ENCODE assay signal across 1 fruit fly cellular context in genomic region chr3R:8984602-8985074, dm6.
TF ChIP-seq lines count a peak whose summit lies in the region.

Gene CG11970, plus strand, starts transcription at chr3R:8984718.

TF ChIP-seq in whole organism, embryonic, 481 proteins besides CTCF, POLR2A, EP300 and RAD21 (continued from another document):
- TF ChIP-seq CG1024 (GFP tag; IDR thresholded peaks at IDR 0.05; lab: Robert Waterston, UW) (no peak), bbx (GFP tag; IDR thresholded peaks at IDR 0.05; lab: Robert Waterston, UW; ENCODE audit: partially characterized antibody) (0 out of 2 replicates have a peak, but pooled peaks have one; percentile 28), H2.0 (GFP tag; IDR thresholded peaks at IDR 0.05; lab: Robert Waterston, UW) (0 out of 2 replicates have a peak, but pooled peaks have one; percentile 3), CG9437 (GFP tag; optimal IDR thresholded peaks at IDR 0.05; lab: Kevin White, UChicago) (no peak), MESR4 (GFP tag; optimal IDR thresholded peaks at IDR 0.05; lab: Kevin White, UChicago) (peak; percentile 86), tll (GFP tag; optimal IDR thresholded peaks at IDR 0.05; lab: Kevin White, UChicago) (no peak), onecut (GFP tag; IDR thresholded peaks at IDR 0.05; lab: Robert Waterston, UW) (no peak), Adf1 (GFP tag; IDR thresholded peaks at IDR 0.05; lab: Robert Waterston, UW) (no peak), dm (GFP tag; optimal IDR thresholded peaks at IDR 0.05; lab: Kevin White, UChicago) (peak; percentile 61), fru (optimal IDR thresholded peaks at IDR 0.05; lab: Kevin White, UChicago) (no peak), dmrt11E (tag; optimal IDR thresholded peaks at IDR 0.05; lab: Kevin White, UChicago) (peak; percentile 22), CG7372 (GFP tag; IDR thresholded peaks at IDR 0.05; lab: Robert Waterston, UW) (0 out of 2 replicates have a peak, but pooled peaks have one; percentile 40), emc (GFP tag; optimal IDR thresholded peaks at IDR 0.05; lab: Kevin White, UChicago) (no peak), CG3726 (GFP tag; IDR thresholded peaks at IDR 0.05; lab: Robert Waterston, UW) (no peak), HLH4C (GFP tag; IDR thresholded peaks at IDR 0.05; lab: Robert Waterston, UW; ENCODE audit: partially characterized antibody) (no peak), CG10321 (GFP tag; IDR thresholded peaks at IDR 0.05; lab: Robert Waterston, UW) (no peak), CG1602 (GFP tag; optimal IDR thresholded peaks at IDR 0.05; lab: Kevin White, UChicago) (peak; percentile 10), bsh (GFP tag; optimal IDR thresholded peaks at IDR 0.05; lab: Kevin White, UChicago) (no peak), jing (GFP tag; optimal IDR thresholded peaks at IDR 0.05; lab: Kevin White, UChicago) (no peak), Neu2 (GFP tag; optimal IDR thresholded peaks at IDR 0.05; lab: Kevin White, UChicago; ENCODE audit: borderline replicate concordance) (no peak), sna (GFP tag; IDR thresholded peaks at IDR 0.05; lab: Robert Waterston, UW; ENCODE audit: partially characterized antibody) (no peak), CG8359 (GFP tag; optimal IDR thresholded peaks at IDR 0.05; lab: Kevin White, UChicago; ENCODE audit: borderline replicate concordance) (no peak), BEAF-32 (GFP tag; optimal IDR thresholded peaks at IDR 0.05; lab: Kevin White, UChicago) (peak; percentile 78), CHES-1-like (GFP tag; optimal IDR thresholded peaks at IDR 0.05; lab: Kevin White, UChicago) (peak; percentile 35), jigr1 (GFP tag; IDR thresholded peaks at IDR 0.05; lab: Robert Waterston, UW) (no peak), tio (GFP tag; optimal IDR thresholded peaks at IDR 0.05; lab: Kevin White, UChicago) (no peak), Xrp1 (GFP tag; IDR thresholded peaks at IDR 0.05; lab: Robert Waterston, UW) (no peak), sug (tag; optimal IDR thresholded peaks at IDR 0.05; lab: Kevin White, UChicago) (peak; percentile 47), Dek (tag; optimal IDR thresholded peaks at IDR 0.05; lab: Kevin White, UChicago) (peak; percentile 1), fd3F (GFP tag; optimal IDR thresholded peaks at IDR 0.05; lab: Kevin White, UChicago) (no peak), GATAe (GFP tag; conservative IDR thresholded peaks at IDR 0.05; lab: Robert Waterston, UW) (no peak), CG13775 (GFP tag; optimal IDR thresholded peaks at IDR 0.05; lab: Kevin White, UChicago) (peak; percentile 39), zfh2 (GFP tag; optimal IDR thresholded peaks at IDR 0.05; lab: Kevin White, UChicago) (peak; percentile 65), CG10267 (tag; optimal IDR thresholded peaks at IDR 0.05; lab: Kevin White, UChicago) (peak; percentile 17), bowl (GFP tag; IDR thresholded peaks at IDR 0.05; lab: Robert Waterston, UW) (no peak), ind (GFP tag; optimal IDR thresholded peaks at IDR 0.05; lab: Kevin White, UChicago) (peak; percentile 55), CG9932 (GFP tag; IDR thresholded peaks at IDR 0.05; lab: Robert Waterston, UW) (peak; percentile 72), CG8765 (GFP tag; IDR thresholded peaks at IDR 0.05; lab: Robert Waterston, UW) (no peak), CG12769 (tag; optimal IDR thresholded peaks at IDR 0.05; lab: Kevin White, UChicago) (no peak), CG7357 (GFP tag; IDR thresholded peaks at IDR 0.05; lab: Robert Waterston, UW) (no peak), psq (GFP tag; optimal IDR thresholded peaks at IDR 0.05; lab: Kevin White, UChicago) (no peak), ci (GFP tag; IDR thresholded peaks at IDR 0.05; lab: Robert Waterston, UW) (0 out of 3 replicates have a peak, but pooled peaks have one; percentile 34), CG16779 (GFP tag; IDR thresholded peaks at IDR 0.05; lab: Robert Waterston, UW) (no peak), CG12942 (GFP tag; optimal IDR thresholded peaks at IDR 0.05; lab: Kevin White, UChicago) (no peak), Abd-B (GFP tag; optimal IDR thresholded peaks at IDR 0.05; lab: Kevin White, UChicago) (peak; percentile 12), Oaz (GFP tag; IDR thresholded peaks at IDR 0.05; lab: Robert Waterston, UW) (no peak), inv (GFP tag; IDR thresholded peaks at IDR 0.05; lab: Robert Waterston, UW; ENCODE audit: partially characterized antibody) (peak; percentile 48), lilli (GFP tag; optimal IDR thresholded peaks at IDR 0.05; lab: Kevin White, UChicago) (peak; percentile 56), Antp (GFP tag; optimal IDR thresholded peaks at IDR 0.05; lab: Kevin White, UChicago) (peak; percentile 45), CG1233 (GFP tag; optimal IDR thresholded peaks at IDR 0.05; lab: Kevin White, UChicago) (no peak), CG6272 (GFP tag; IDR thresholded peaks at IDR 0.05; lab: Robert Waterston, UW) (peak; percentile 69), CG14667 (GFP tag; IDR thresholded peaks at IDR 0.05; lab: Robert Waterston, UW) (no peak), YL-1 (GFP tag; optimal IDR thresholded peaks at IDR 0.05; lab: Kevin White, UChicago) (peak; percentile 26), org-1 (GFP tag; optimal IDR thresholded peaks at IDR 0.05; lab: Kevin White, UChicago) (no peak), CG17802 (tag; optimal IDR thresholded peaks at IDR 0.05; lab: Kevin White, UChicago) (no peak), CG11696 (GFP tag; IDR thresholded peaks at IDR 0.05; lab: Robert Waterston, UW) (no peak), crp (GFP tag; optimal IDR thresholded peaks at IDR 0.05; lab: Kevin White, UChicago) (no peak), vfl (GFP tag; optimal IDR thresholded peaks at IDR 0.05; lab: Kevin White, UChicago) (peak; percentile 18), CG32767 (GFP tag; IDR thresholded peaks at IDR 0.05; lab: Robert Waterston, UW) (no peak), CG12744 (GFP tag; optimal IDR thresholded peaks at IDR 0.05; lab: Kevin White, UChicago) (no peak), nom (GFP tag; optimal IDR thresholded peaks at IDR 0.05; lab: Kevin White, UChicago) (no peak), CG15601 (tag; optimal IDR thresholded peaks at IDR 0.05; lab: Kevin White, UChicago) (no peak), pho (GFP tag; optimal IDR thresholded peaks at IDR 0.05; lab: Kevin White, UChicago) (peak; percentile 56), Mes4 (GFP tag; optimal IDR thresholded peaks at IDR 0.05; lab: Kevin White, UChicago) (no peak), CG15479 (GFP tag; optimal IDR thresholded peaks at IDR 0.05; lab: Kevin White, UChicago) (no peak), ham (GFP tag; IDR thresholded peaks at IDR 0.05; lab: Robert Waterston, UW) (no peak), CG10979 (tag; optimal IDR thresholded peaks at IDR 0.05; lab: Kevin White, UChicago) (no peak), danr (GFP tag; IDR thresholded peaks at IDR 0.05; lab: Robert Waterston, UW) (no peak), exex (tag; optimal IDR thresholded peaks at IDR 0.05; lab: Kevin White, UChicago) (no peak), CG12659 (GFP tag; optimal IDR thresholded peaks at IDR 0.05; lab: Kevin White, UChicago) (peak; percentile 30), Bteb2 (GFP tag; optimal IDR thresholded peaks at IDR 0.05; lab: Kevin White, UChicago) (no peak), Meics (GFP tag; optimal IDR thresholded peaks at IDR 0.05; lab: Kevin White, UChicago) (no peak), MBD-R2 (GFP tag; IDR thresholded peaks at IDR 0.05; lab: Robert Waterston, UW) (peak; percentile 61), cato (GFP tag; optimal IDR thresholded peaks at IDR 0.05; lab: Kevin White, UChicago; ENCODE audit: borderline replicate concordance) (no peak), Bgb (GFP tag; IDR thresholded peaks at IDR 0.05; lab: Robert Waterston, UW; ENCODE audit: partially characterized antibody) (no peak), mld (GFP tag; IDR thresholded peaks at IDR 0.05; lab: Robert Waterston, UW; ENCODE audit: partially characterized antibody) (no peak), twi (tag; optimal IDR thresholded peaks at IDR 0.05; lab: Kevin White, UChicago) (no peak), fd64A (GFP tag; optimal IDR thresholded peaks at IDR 0.05; lab: Kevin White, UChicago) (no peak), CG4707 (GFP tag; optimal IDR thresholded peaks at IDR 0.05; lab: Kevin White, UChicago) (no peak), E2f1 (GFP tag; IDR thresholded peaks at IDR 0.05; lab: Robert Waterston, UW) (no peak), dati (GFP tag; IDR thresholded peaks at IDR 0.05; lab: Robert Waterston, UW) (no peak), CG18599 (GFP tag; optimal IDR thresholded peaks at IDR 0.05; lab: Kevin White, UChicago) (no peak), D19B (GFP tag; optimal IDR thresholded peaks at IDR 0.05; lab: Kevin White, UChicago) (no peak), CG3407 (GFP tag; optimal IDR thresholded peaks at IDR 0.05; lab: Kevin White, UChicago) (no peak), CG34224 (GFP tag; IDR thresholded peaks at IDR 0.05; lab: Robert Waterston, UW; ENCODE audit: partially characterized antibody) (peak; percentile 8; the same call in 2 of the 3 replicates), Lhr (GFP tag; optimal IDR thresholded peaks at IDR 0.05; lab: Kevin White, UChicago) (peak; percentile 11), Ets65A (GFP tag; lab: Kevin White, UChicago) (peak; percentile 88), sr (GFP tag; IDR thresholded peaks at IDR 0.05; lab: Robert Waterston, UW) (no peak), knrl (GFP tag; IDR thresholded peaks at IDR 0.05; lab: Robert Waterston, UW; ENCODE audit: partially characterized antibody) (peak; percentile 74), CG5953 (GFP tag; IDR thresholded peaks at IDR 0.05; lab: Robert Waterston, UW) (0 out of 2 replicates have a peak, but pooled peaks have one; percentile 33), Kr (GFP tag; optimal IDR thresholded peaks at IDR 0.05; lab: Kevin White, UChicago) (no peak), CG6854 (GFP tag; optimal IDR thresholded peaks at IDR 0.05; lab: Kevin White, UChicago) (no peak), CG12155 (GFP tag; optimal IDR thresholded peaks at IDR 0.05; lab: Kevin White, UChicago) (peak; percentile 34), en (GFP tag; optimal IDR thresholded peaks at IDR 0.05; lab: Kevin White, UChicago) (no peak), bigmax (GFP tag; optimal IDR thresholded peaks at IDR 0.05; lab: Kevin White, UChicago) (peak; percentile 91), CG2116 (GFP tag; optimal IDR thresholded peaks at IDR 0.05; lab: Kevin White, UChicago) (peak; percentile 41), maf-S (GFP tag; optimal IDR thresholded peaks at IDR 0.05; lab: Kevin White, UChicago) (no peak), al (GFP tag; IDR thresholded peaks at IDR 0.05; lab: Robert Waterston, UW) (no peak), bab2 (GFP tag; optimal IDR thresholded peaks at IDR 0.05; lab: Kevin White, UChicago) (peak; percentile 33), CG14441 (GFP tag; IDR thresholded peaks at IDR 0.05; lab: Robert Waterston, UW) (peak; percentile 41; the same call in 1 of the 2 replicates), pfk (GFP tag; optimal IDR thresholded peaks at IDR 0.05; lab: Kevin White, UChicago) (no peak)
